Fruit fly (Drosophila melanogaster): Measurements from ENCODE around the gene CG44362.

The CG44362 gene

DNA sequence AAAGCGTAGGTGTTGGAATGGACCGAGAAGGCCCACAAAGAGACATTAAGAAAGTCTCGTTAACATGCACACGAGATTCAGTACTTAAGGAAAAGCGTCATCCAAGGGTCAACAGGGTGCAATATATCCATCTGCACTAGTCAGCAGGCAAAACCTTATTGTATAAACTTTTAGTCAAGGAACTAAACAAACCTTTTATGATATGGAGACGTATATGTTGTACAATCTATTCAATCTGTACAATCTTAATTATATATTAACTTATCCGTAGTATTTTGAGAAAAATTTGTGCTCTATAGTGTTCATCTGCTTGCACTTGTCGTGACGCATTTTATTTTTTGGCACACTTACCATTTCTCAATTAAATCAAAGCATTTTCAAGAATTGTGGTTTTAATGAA, 45.6 kb upstream of the CG44362 start:
- TF ChIP-seq Snoo (tag; optimal IDR thresholded peaks at IDR 0.05) (peak; percentile 18), Ets98B (GFP tag; IDR thresholded peaks at IDR 0.05) (0 out of 2 replicates have a peak, but pooled peaks have one; percentile 16), CG17806 (tag; optimal IDR thresholded peaks at IDR 0.05) (no peak), Pif1A (GFP tag; optimal IDR thresholded peaks at IDR 0.05) (no peak), CG4496 (GFP tag; IDR thresholded peaks at IDR 0.05) (peak; percentile 70; the same call in 2 of the 3 replicates), D1 (tag; optimal IDR thresholded peaks at IDR 0.05) (no peak), rn (GFP tag; IDR thresholded peaks at IDR 0.05) (no peak), CG34367 (tag; optimal IDR thresholded peaks at IDR 0.05) (peak; percentile 6), EcR (GFP tag; optimal IDR thresholded peaks at IDR 0.05) (no peak), CG32121 (GFP tag; IDR thresholded peaks at IDR 0.05) (peak; percentile 28; the same call in 1 of the 2 replicates), CG12605 (GFP tag; IDR thresholded peaks at IDR 0.05) (peak; percentile 66), gl (tag; optimal IDR thresholded peaks at IDR 0.05) (no peak), Pif1B (GFP tag; optimal IDR thresholded peaks at IDR 0.05) (peak; percentile 3), CG10348 (GFP tag; IDR thresholded peaks at IDR 0.05) (no peak)

DNA sequence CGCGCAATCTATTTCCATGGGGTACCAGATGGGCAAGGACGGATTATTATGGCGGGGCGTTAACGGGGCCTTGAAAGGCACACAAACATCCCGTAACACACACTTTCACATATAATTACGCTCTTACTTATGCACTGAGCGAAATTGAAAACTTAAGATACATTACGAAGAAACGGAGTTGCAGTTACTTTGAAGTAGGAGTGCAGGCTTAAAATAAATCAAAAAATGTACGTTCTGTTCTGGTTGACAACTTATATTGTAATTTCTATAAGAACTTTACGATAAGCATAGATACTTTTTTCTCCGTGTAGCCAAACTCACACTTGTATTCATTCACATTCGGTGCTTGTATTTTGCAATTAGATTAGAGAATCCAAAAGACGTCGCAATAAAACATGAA, 44.3 kb upstream of the CG44362 start:
- TF ChIP-seq CG17806 (tag; optimal IDR thresholded peaks at IDR 0.05) (peak; percentile 19), Pif1A (GFP tag; optimal IDR thresholded peaks at IDR 0.05) (peak; percentile 62), CG4496 (GFP tag; IDR thresholded peaks at IDR 0.05) (peak; percentile 71; the same call in 2 of the 3 replicates), CG8301 (tag; optimal IDR thresholded peaks at IDR 0.05) (peak; percentile 40), CG14655 (GFP tag; optimal IDR thresholded peaks at IDR 0.05) (peak; percentile 63), CG9948 (tag; optimal IDR thresholded peaks at IDR 0.05) (no peak), CG8159 (tag; optimal IDR thresholded peaks at IDR 0.05) (peak; percentile 26), CG15710 (tag; optimal IDR thresholded peaks at IDR 0.05) (no peak), Snoo (tag; optimal IDR thresholded peaks at IDR 0.05) (peak; percentile 68), Ets98B (GFP tag; IDR thresholded peaks at IDR 0.05) (peak; percentile 39; the same call in 1 of the 2 replicates), Pif1B (GFP tag; optimal IDR thresholded peaks at IDR 0.05) (peak; percentile 46), D1 (tag; optimal IDR thresholded peaks at IDR 0.05) (no peak), CG12605 (GFP tag; IDR thresholded peaks at IDR 0.05) (no peak; the same call in 1 of the 2 replicates), CG32121 (GFP tag; IDR thresholded peaks at IDR 0.05) (peak; percentile 61; the same call in 1 of the 2 replicates), fd96Ca (GFP tag; IDR thresholded peaks at IDR 0.05) (peak; percentile 65; the same call in 2 of the 3 replicates)

DNA sequence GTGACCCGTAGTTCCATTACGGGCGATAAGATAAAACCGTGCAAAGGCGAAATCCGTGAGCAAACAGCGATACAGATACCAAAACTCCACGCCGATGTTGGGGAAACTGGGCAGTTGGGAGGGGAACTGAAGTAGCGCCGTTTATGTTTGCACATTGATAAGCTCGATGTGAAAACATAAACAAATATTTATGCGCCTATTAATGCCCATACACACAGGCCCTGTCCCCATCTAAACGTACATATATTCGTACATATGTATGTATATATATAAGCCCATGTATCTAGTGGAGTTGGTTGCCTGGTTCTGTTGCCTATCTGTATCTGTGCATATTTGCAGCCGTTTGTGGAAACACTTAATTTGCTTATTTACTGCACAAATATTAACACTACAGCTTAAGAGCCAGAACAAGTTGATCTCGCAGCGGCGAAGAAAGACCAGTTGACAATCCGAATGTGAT, 43.0 kb upstream of the CG44362 start:
- TF ChIP-seq CG10348 (GFP tag; IDR thresholded peaks at IDR 0.05), result no peak
- TF ChIP-seq CG8159 (tag; optimal IDR thresholded peaks at IDR 0.05), result peak; percentile 77
- TF ChIP-seq CG4496 (GFP tag; IDR thresholded peaks at IDR 0.05), result no peak
- TF ChIP-seq CG14655 (GFP tag; optimal IDR thresholded peaks at IDR 0.05), result peak; percentile 75
- peak; percentile 53 for TF ChIP-seq EcR (GFP tag; optimal IDR thresholded peaks at IDR 0.05)
- TF ChIP-seq CG15710 (tag; optimal IDR thresholded peaks at IDR 0.05), result peak; percentile 68
- 0 out of 2 replicates have a peak, but pooled peaks have one; percentile 55 for TF ChIP-seq CG32121 (GFP tag; IDR thresholded peaks at IDR 0.05)
- TF ChIP-seq CG8301 (tag; optimal IDR thresholded peaks at IDR 0.05), result peak; percentile 48
- TF ChIP-seq fd96Ca (GFP tag; IDR thresholded peaks at IDR 0.05), result peak; percentile 61; the same call in 2 of the 3 replicates
- TF ChIP-seq rn (GFP tag; IDR thresholded peaks at IDR 0.05), result no peak
- TF ChIP-seq Pif1B (GFP tag; optimal IDR thresholded peaks at IDR 0.05), result peak; percentile 87
- TF ChIP-seq CG13204 (GFP tag; optimal IDR thresholded peaks at IDR 0.05), result peak; percentile 73
- peak; percentile 53 for TF ChIP-seq CG12605 (GFP tag; IDR thresholded peaks at IDR 0.05)
- peak; percentile 85 for TF ChIP-seq gl (tag; optimal IDR thresholded peaks at IDR 0.05)
- peak; percentile 65 for TF ChIP-seq CG17806 (tag; optimal IDR thresholded peaks at IDR 0.05)
- peak; percentile 79 for TF ChIP-seq CG34367 (tag; optimal IDR thresholded peaks at IDR 0.05)
- TF ChIP-seq Pif1A (GFP tag; optimal IDR thresholded peaks at IDR 0.05), result peak; percentile 90
- TF ChIP-seq CG9948 (tag; optimal IDR thresholded peaks at IDR 0.05), result peak; percentile 48
- peak; percentile 74 for TF ChIP-seq Snoo (tag; optimal IDR thresholded peaks at IDR 0.05)
- TF ChIP-seq D1 (tag; optimal IDR thresholded peaks at IDR 0.05), result no peak
- 0 out of 2 replicates have a peak, but pooled peaks have one; percentile 35 for TF ChIP-seq Ets98B (GFP tag; IDR thresholded peaks at IDR 0.05)

DNA sequence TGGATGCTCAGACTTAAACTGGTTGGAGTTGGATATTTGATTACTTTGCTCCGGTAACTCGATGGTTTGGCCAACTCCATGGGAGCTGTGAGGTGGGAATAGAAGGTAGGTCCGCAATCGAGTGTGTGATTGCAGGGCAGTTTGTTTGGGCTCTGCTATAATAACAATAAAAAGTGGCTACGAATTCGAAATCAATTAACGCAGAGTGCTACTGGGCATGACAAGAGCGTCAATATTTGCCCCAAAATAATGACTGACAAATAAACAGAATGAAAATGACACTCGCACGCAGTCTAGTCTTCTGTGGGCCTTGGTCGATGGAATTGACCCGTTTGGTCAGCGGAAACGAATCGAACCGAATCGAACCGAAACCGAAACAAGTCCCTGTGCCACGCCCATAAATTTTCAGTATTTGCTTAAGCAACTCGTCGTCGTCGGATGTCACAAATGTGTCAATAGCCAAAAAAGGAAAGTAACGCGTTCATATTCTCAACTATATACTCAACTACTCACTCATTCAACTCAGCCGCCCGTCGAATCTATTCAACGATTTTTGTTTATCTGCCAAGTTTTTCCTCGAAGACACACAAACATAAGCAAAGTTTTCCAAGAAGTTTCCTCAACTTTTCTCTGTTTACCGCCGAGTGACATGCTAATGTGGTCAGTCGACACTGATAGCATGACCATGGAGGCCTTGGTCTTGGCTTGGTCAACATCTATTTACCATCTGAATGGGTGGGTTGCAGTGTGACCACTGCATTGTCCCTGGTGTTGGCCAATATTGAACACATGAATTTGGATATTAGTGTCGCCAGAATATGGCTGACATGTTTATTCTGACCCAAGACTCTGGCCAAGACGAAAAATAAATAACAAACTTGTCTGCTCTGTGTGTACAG, 41.7 kb upstream of the CG44362 start:
- TF ChIP-seq EcR (GFP tag; optimal IDR thresholded peaks at IDR 0.05) (no peak), CG13204 (GFP tag; optimal IDR thresholded peaks at IDR 0.05) (no peak), CG34367 (tag; optimal IDR thresholded peaks at IDR 0.05) (no peak), CG9948 (tag; optimal IDR thresholded peaks at IDR 0.05) (no peak), CG12605 (GFP tag; IDR thresholded peaks at IDR 0.05) (no peak), Pif1B (GFP tag; optimal IDR thresholded peaks at IDR 0.05) (no peak), D1 (tag; optimal IDR thresholded peaks at IDR 0.05) (no peak), CG10348 (GFP tag; IDR thresholded peaks at IDR 0.05) (no peak), CG17806 (tag; optimal IDR thresholded peaks at IDR 0.05) (no peak)

DNA sequence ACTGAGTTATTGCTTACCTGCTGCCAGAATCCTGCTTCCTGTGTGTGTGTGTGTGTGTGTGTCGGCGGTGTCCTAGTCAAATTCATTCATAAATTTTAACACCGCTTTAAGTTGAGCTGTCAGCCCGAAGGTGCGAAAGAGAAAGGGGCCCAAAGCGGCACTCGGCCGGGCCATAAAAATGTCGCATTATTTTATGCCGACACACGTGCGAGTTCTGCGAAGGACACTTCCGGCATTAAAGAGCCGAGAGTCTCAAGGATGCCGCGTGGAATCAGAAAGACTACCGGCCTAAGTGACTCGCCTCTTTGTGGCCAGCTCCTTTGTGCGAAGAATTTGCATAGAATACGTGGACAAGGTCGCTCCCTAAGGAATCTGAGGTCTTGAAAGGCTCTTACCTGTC, 40.3 kb upstream of the CG44362 start:
- 0 out of 3 replicates have a peak, but pooled peaks have one; percentile 30 for TF ChIP-seq CG4496 (GFP tag; IDR thresholded peaks at IDR 0.05)
- no peak for TF ChIP-seq CG32121 (GFP tag; IDR thresholded peaks at IDR 0.05)

DNA sequence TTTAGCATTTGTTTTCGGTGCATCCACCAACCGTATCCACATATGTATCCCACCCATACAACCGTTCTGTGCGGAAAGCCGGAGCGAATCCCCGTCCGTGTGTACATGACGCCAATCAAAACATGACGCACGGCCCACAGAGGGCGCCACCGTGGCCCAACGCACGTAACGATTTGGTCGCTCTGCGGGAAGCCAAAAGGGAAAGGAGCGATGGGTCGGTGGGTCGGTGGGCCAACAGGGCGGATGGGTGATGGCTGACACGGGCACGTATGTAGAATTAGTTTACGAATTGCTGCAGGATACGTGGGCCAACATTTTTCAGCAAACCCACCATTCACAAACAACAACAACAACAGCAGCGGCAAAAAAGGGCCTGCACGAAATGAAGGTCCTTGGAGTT, 38.6 kb upstream of the CG44362 start:
- TF ChIP-seq CG4496 (GFP tag; IDR thresholded peaks at IDR 0.05) (peak; percentile 57; the same call in 1 of the 3 replicates), fd96Ca (GFP tag; IDR thresholded peaks at IDR 0.05) (no peak)
